Fruit fly (Drosophila melanogaster) whole organism, embryonic: Measurements from ENCODE around the gene CG3119.
A peak's percentile ranks its signal among the peaks of the same experiment; 100 is the strongest.

Experiments used
- ATbp ChIP-seq: fragments of 200-800 bp; sonication (Bioruptor generic); optimal IDR thresholded peaks from 2 replicates; lab custom pipeline; 2017; ENCODE audit warnings: missing biosample characterization, mild to moderate bottlenecking, missing genetic modification characterization, missing genetic modification reagents
- Antp ChIP-seq: fragments of 200-800 bp; sonication (Bioruptor generic); optimal IDR thresholded peaks from 3 replicates; lab custom pipeline; 2016; ENCODE audit warnings: missing biosample characterization, missing genetic modification characterization
- Atf3 ChIP-seq: fragments of 200-800 bp; sonication (Bioruptor generic); optimal IDR thresholded peaks from 3 replicates; lab custom pipeline; 2016; ENCODE audit warnings: missing biosample characterization, missing genetic modification characterization
- CG10147 ChIP-seq: fragments of 200-800 bp; sonication (Bioruptor generic); optimal IDR thresholded peaks from 2 replicates; lab custom pipeline; 2019; ENCODE audit warnings: missing biosample characterization, mild to moderate bottlenecking, missing genetic modification characterization, moderate library complexity
- CG10274 ChIP-seq: fragments of 200-800 bp; sonication (Bioruptor generic); optimal IDR thresholded peaks from 3 replicates; lab custom pipeline; 2017; ENCODE audit warnings: missing biosample characterization, mild to moderate bottlenecking, missing genetic modification characterization
- CG12104 ChIP-seq: fragments of 200-800 bp; sonication (Bioruptor generic); optimal IDR thresholded peaks from 3 replicates; lab custom pipeline; 2016; ENCODE audit warnings: missing biosample characterization, missing genetic modification characterization
- CG13624 ChIP-seq: fragments of 200-800 bp; sonication (Bioruptor generic); optimal IDR thresholded peaks from 2 replicates; lab custom pipeline; 2016; ENCODE audit warnings: missing biosample characterization, missing genetic modification characterization
- CG13775 ChIP-seq: fragments of 200-800 bp; sonication (Bioruptor generic); optimal IDR thresholded peaks from 3 replicates; lab custom pipeline; 2017; ENCODE audit warnings: missing biosample characterization, mild to moderate bottlenecking, missing genetic modification characterization
- CG13894 ChIP-seq: fragments of 200-800 bp; sonication (Bioruptor generic); optimal IDR thresholded peaks from 3 replicates; lab custom pipeline; 2018; ENCODE audit warnings: missing biosample characterization, mild to moderate bottlenecking, missing genetic modification characterization, moderate library complexity
- CG16813 ChIP-seq: fragments of 200-800 bp; sonication (Bioruptor generic); IDR thresholded peaks from 3 replicates; pipeline ENCODE4 v1.3.6; 2022; ENCODE audit warnings: missing biosample characterization, missing genetic modification characterization; ENCODE audit not compliant: partially characterized antibody
- CG17385 ChIP-seq: fragments of 200-800 bp; sonication (Bioruptor generic); optimal IDR thresholded peaks from 3 replicates; lab custom pipeline; 2018; ENCODE audit warnings: missing biosample characterization, mild to moderate bottlenecking, missing genetic modification characterization
- CG18619 ChIP-seq: fragments of 200-800 bp; sonication (Bioruptor generic); optimal IDR thresholded peaks from 3 replicates; lab custom pipeline; 2017; ENCODE audit warnings: missing biosample characterization, mild to moderate bottlenecking, missing genetic modification characterization
- CG2712 ChIP-seq: fragments of 200-800 bp; optimal IDR thresholded peaks from 3 replicates; lab custom pipeline; 2019; ENCODE audit warnings: missing biosample characterization, mild to moderate bottlenecking, missing genetic modification characterization, moderate library complexity
- CG2875 ChIP-seq: fragments of 200-800 bp; sonication (Bioruptor generic); optimal IDR thresholded peaks from 2 replicates; lab custom pipeline; 2017; ENCODE audit warnings: missing biosample characterization, mild to moderate bottlenecking, missing genetic modification characterization, missing genetic modification reagents
- CG3407 ChIP-seq: fragments of 200-800 bp; sonication (Bioruptor generic); optimal IDR thresholded peaks from 2 replicates; lab custom pipeline; 2018; ENCODE audit warnings: missing biosample characterization, mild to moderate bottlenecking, missing genetic modification characterization
- CG4707 ChIP-seq: fragments of 200-800 bp; sonication (Bioruptor generic); optimal IDR thresholded peaks from 2 replicates; lab custom pipeline; 2018; ENCODE audit warnings: missing biosample characterization, mild to moderate bottlenecking, missing genetic modification characterization, moderate library complexity
- CG4730 ChIP-seq: fragments of 200-800 bp; sonication (Bioruptor generic); IDR thresholded peaks from 2 replicates; pipeline ENCODE4 v1.3.6; 2022; ENCODE audit warnings: missing biosample characterization, missing genetic modification characterization
- CG6654 ChIP-seq: fragments of 200-800 bp; sonication (Bioruptor generic); optimal IDR thresholded peaks from 2 replicates; lab custom pipeline; 2017; ENCODE audit warnings: missing biosample characterization, mild to moderate bottlenecking, missing genetic modification characterization
- CG7987 ChIP-seq: fragments of 200-800 bp; sonication (Bioruptor generic); optimal IDR thresholded peaks from 2 replicates; lab custom pipeline; 2018; ENCODE audit warnings: missing biosample characterization, mild to moderate bottlenecking, missing genetic modification characterization, moderate library complexity
- CG9727 ChIP-seq: fragments of 200-800 bp; sonication (Bioruptor generic); optimal IDR thresholded peaks from 3 replicates; lab custom pipeline; 2017; ENCODE audit warnings: missing biosample characterization, mild to moderate bottlenecking, missing genetic modification characterization
- D19B ChIP-seq: fragments of 200-800 bp; sonication (Bioruptor generic); optimal IDR thresholded peaks from 2 replicates; lab custom pipeline; 2017; ENCODE audit warnings: missing biosample characterization, mild to moderate bottlenecking, missing genetic modification characterization
- Dp ChIP-seq: fragments of 200-800 bp; sonication (Bioruptor generic); optimal IDR thresholded peaks from 2 replicates; lab custom pipeline; 2018; ENCODE audit warnings: missing biosample characterization, mild to moderate bottlenecking, missing genetic modification characterization, moderate library complexity
- Drgx ChIP-seq: fragments of 200-800 bp; sonication (Bioruptor generic); IDR thresholded peaks from 2 replicates; pipeline ENCODE4 v1.3.6; 2022; ENCODE audit warnings: missing biosample characterization, missing genetic modification characterization
- Ets65A ChIP-seq: fragments of 200-800 bp; sonication (Bioruptor generic); peaks from one replicate; lab custom pipeline; 2016; ENCODE audit warnings: missing biosample characterization, missing genetic modification characterization
- HLH4C ChIP-seq: fragments of 200-800 bp; sonication (Bioruptor generic); IDR thresholded peaks from 3 replicates; pipeline ENCODE4 v1.3.6; 2022; ENCODE audit warnings: missing biosample characterization, missing genetic modification characterization; ENCODE audit not compliant: partially characterized antibody
- Hr78 ChIP-seq, 2 experiments: fragments of 200-800 bp in 1 of 2; fragments of >200 bp in 1 of 2; sonication (Bioruptor generic) in 1 of 2; optimal IDR thresholded peaks; 2 replicates each; lab custom pipeline; 2017 to 2019; ENCODE audit warnings: missing biosample characterization in 2 of 2, missing genetic modification characterization in 2 of 2, mild to moderate bottlenecking in 1 of 2, moderate library complexity in 1 of 2
- Lpt ChIP-seq: fragments of >200 bp; optimal IDR thresholded peaks from 2 replicates; lab custom pipeline; 2018; ENCODE audit warnings: missing biosample characterization, missing genetic modification characterization
- Sin3A ChIP-seq: fragments of >200 bp; optimal IDR thresholded peaks from 2 replicates; lab custom pipeline; 2018
- Sox100B ChIP-seq: fragments of 200-800 bp; sonication (Bioruptor generic); optimal IDR thresholded peaks from 3 replicates; lab custom pipeline; 2018; ENCODE audit warnings: missing biosample characterization, mild to moderate bottlenecking, missing genetic modification characterization
- Sox102F ChIP-seq: fragments of 200-800 bp; sonication (Bioruptor generic); optimal IDR thresholded peaks from 2 replicates; lab custom pipeline; 2018; ENCODE audit warnings: missing biosample characterization, mild to moderate bottlenecking, missing genetic modification characterization, moderate library complexity
- TFAM ChIP-seq: fragments of 200-800 bp; sonication (Bioruptor generic); optimal IDR thresholded peaks from 2 replicates; lab custom pipeline; 2017; ENCODE audit warnings: missing biosample characterization, missing genetic modification characterization, inconsistent platforms
- Vsx1 ChIP-seq: fragments of 200-800 bp; sonication (Bioruptor generic); optimal IDR thresholded peaks from 2 replicates; lab custom pipeline; 2017; ENCODE audit warnings: missing biosample characterization, mild to moderate bottlenecking, missing genetic modification characterization, missing genetic modification reagents
- ac ChIP-seq: fragments of 200-800 bp; sonication (Bioruptor generic); optimal IDR thresholded peaks from 3 replicates; lab custom pipeline; 2017; ENCODE audit warnings: missing biosample characterization, mild to moderate bottlenecking, missing genetic modification characterization
- ara ChIP-seq: fragments of 200-800 bp; sonication (Bioruptor generic); IDR thresholded peaks from 2 replicates; pipeline ENCODE4 v1.3.6; 2022; ENCODE audit warnings: missing biosample characterization, missing genetic modification characterization
- bsh ChIP-seq, 2 experiments: fragments of 200-800 bp; sonication (Bioruptor generic); optimal IDR thresholded peaks; 2 replicates each; lab custom pipeline; 2017 to 2018; ENCODE audit warnings: mild to moderate bottlenecking in 2 of 2, missing biosample characterization in 2 of 2, missing genetic modification characterization in 2 of 2, moderate library complexity in 1 of 2
- corto ChIP-seq: fragments of 200-800 bp; sonication (Bioruptor generic); optimal IDR thresholded peaks from 2 replicates; lab custom pipeline; 2016; ENCODE audit warnings: missing biosample characterization, mild to moderate bottlenecking, missing genetic modification characterization, moderate library complexity
- dimm ChIP-seq: fragments of 200-800 bp; sonication (Bioruptor generic); IDR thresholded peaks from 2 replicates; pipeline ENCODE4 v1.3.6; 2022; ENCODE audit warnings: missing biosample characterization, missing genetic modification characterization
- dm ChIP-seq: fragments of 200-800 bp; sonication (Bioruptor generic); optimal IDR thresholded peaks from 3 replicates; lab custom pipeline; 2016; ENCODE audit warnings: missing biosample characterization, missing genetic modification characterization
- esg ChIP-seq: fragments of 200-800 bp; sonication (Bioruptor generic); conservative IDR thresholded peaks from 2 replicates; pipeline ENCODE4 v1.3.6; 2022; ENCODE audit warnings: missing biosample characterization, missing genetic modification characterization
- gce ChIP-seq: fragments of 200-800 bp; sonication (Bioruptor generic); IDR thresholded peaks from 3 replicates; pipeline ENCODE4 v1.3.6; 2022; ENCODE audit warnings: missing biosample characterization, missing genetic modification characterization
- gro ChIP-seq: fragments of 200-800 bp; sonication (Bioruptor generic); optimal IDR thresholded peaks from 2 replicates; lab custom pipeline; 2016; ENCODE audit warnings: missing biosample characterization, missing genetic modification characterization
- ind ChIP-seq: fragments of 200-800 bp; sonication (Bioruptor generic); optimal IDR thresholded peaks from 3 replicates; lab custom pipeline; 2016; ENCODE audit warnings: missing biosample characterization, missing genetic modification characterization
- kni ChIP-seq: fragments of 200-800 bp; sonication (Bioruptor generic); optimal IDR thresholded peaks from 3 replicates; lab custom pipeline; 2017; ENCODE audit warnings: mild to moderate bottlenecking, missing biosample characterization, missing genetic modification reagents, missing genetic modification characterization
- row ChIP-seq: fragments of 200-800 bp; sonication (Bioruptor generic); IDR thresholded peaks from 3 replicates; pipeline ENCODE4 v1.3.6; 2022; ENCODE audit warnings: missing biosample characterization, missing genetic modification characterization
- shn ChIP-seq: fragments of 200-800 bp; sonication (Bioruptor generic); optimal IDR thresholded peaks from 3 replicates; lab custom pipeline; 2016; ENCODE audit warnings: missing biosample characterization, missing genetic modification characterization
- sqz ChIP-seq: fragments of 200-800 bp; sonication (Bioruptor generic); optimal IDR thresholded peaks from 3 replicates; lab custom pipeline; 2018; ENCODE audit warnings: missing biosample characterization, mild to moderate bottlenecking, missing genetic modification characterization
- stc ChIP-seq: fragments of 200-800 bp; sonication (Bioruptor generic); IDR thresholded peaks from 2 replicates; pipeline ENCODE4 v1.3.6; 2022; ENCODE audit warnings: missing biosample characterization, missing genetic modification characterization
- twi ChIP-seq: fragments of 200-800 bp; optimal IDR thresholded peaks from 2 replicates; lab custom pipeline; 2019; ENCODE audit warnings: missing biosample characterization, mild to moderate bottlenecking, missing genetic modification characterization, moderate library complexity
- wdn ChIP-seq: fragments of 200-800 bp; sonication (Bioruptor generic); IDR thresholded peaks from 2 replicates; pipeline ENCODE4 v1.3.6; 2022; ENCODE audit warnings: missing biosample characterization, missing genetic modification characterization

The CG3119 gene

dm6 chr2L:2885503-2886225, 48.0 kb upstream of the CG3119 start, which contains the start of the genes NTPase and lilli (continued):
- TF ChIP-seq Hr78 (GFP tag; optimal IDR thresholded peaks at IDR 0.05; lab: Kevin White, UChicago) (no peak), Ets65A (peak; percentile 92), gro (GFP tag; lab: Kevin White, UChicago) (peak; percentile 18), CG6654 (no peak), Dp (peak; percentile 11), CG2875 (GFP tag; lab: Kevin White, UChicago) (no peak), CG13624 (GFP tag; lab: Kevin White, UChicago) (peak; percentile 75), CG13894 (tag; lab: Kevin White, UChicago) (peak; percentile 9), Drgx (no peak), Lpt (no peak), ATbp (GFP tag; lab: Kevin White, UChicago) (no peak), kni (GFP tag; lab: Kevin White, UChicago) (no peak), CG18619 (no peak), CG10274 (GFP tag; lab: Kevin White, UChicago) (no peak), Atf3 (GFP tag; lab: Kevin White, UChicago) (peak; percentile 51), CG17385 (no peak), corto (GFP tag; lab: Kevin White, UChicago) (peak; percentile 73), CG10147 (GFP tag; lab: Kevin White, UChicago) (no peak), stc (GFP tag; lab: Robert Waterston, UW) (0 out of 2 replicates have a peak, but pooled peaks have one; percentile 16), CG4730 (GFP tag; lab: Robert Waterston, UW) (no peak), row (GFP tag; lab: Robert Waterston, UW) (peak; percentile 30; the same call in 2 of the 3 replicates), HLH4C (GFP tag; lab: Robert Waterston, UW) (peak; percentile 92), ind (GFP tag; lab: Kevin White, UChicago) (peak; percentile 79), CG12104 (GFP tag; lab: Kevin White, UChicago) (peak; percentile 20), wdn (GFP tag; lab: Robert Waterston, UW) (0 out of 2 replicates have a peak, but pooled peaks have one; percentile 49), Sox100B (GFP tag; lab: Kevin White, UChicago) (peak; percentile 39), Sin3A (lab: Kevin White, UChicago) (peak; percentile 92), Sox102F (GFP tag; lab: Kevin White, UChicago) (peak; percentile 22), TFAM (GFP tag; lab: Kevin White, UChicago) (no peak), CG13775 (peak; percentile 71), CG3407 (no peak), ara (peak; percentile 70), CG2712 (tag; lab: Kevin White, UChicago) (peak; percentile 15), twi (tag; lab: Kevin White, UChicago) (no peak), esg (GFP tag; lab: Robert Waterston, UW) (no peak), D19B (GFP tag; lab: Kevin White, UChicago) (no peak), CG16813 (GFP tag; lab: Robert Waterston, UW) (peak; percentile 95), bsh (GFP tag; optimal IDR thresholded peaks at IDR 0.05; lab: Kevin White, UChicago) (peak in 1 of 2 experiments; percentile 40), CG9727 (GFP tag; lab: Kevin White, UChicago) (peak; percentile 49), dm (GFP tag; lab: Kevin White, UChicago) (peak; percentile 48), dimm (no peak), CG4707 (GFP tag; lab: Kevin White, UChicago) (no peak), Antp (GFP tag; lab: Kevin White, UChicago) (peak; percentile 85), ac (no peak), Vsx1 (GFP tag; lab: Kevin White, UChicago) (no peak), sqz (GFP tag; lab: Kevin White, UChicago) (peak; percentile 96), shn (GFP tag; lab: Kevin White, UChicago) (peak; percentile 74), CG7987 (GFP tag; lab: Kevin White, UChicago) (no peak), gce (GFP tag; lab: Robert Waterston, UW) (0 out of 3 replicates have a peak, but pooled peaks have one; percentile 36)
